Fruit fly (Drosophila melanogaster): ENCODE measurements around the gene Sgt.

Sgt gene

dm6 chr2L:17480943-17481580 is 9.7 kb downstream of the Sgt start, which contains the start of the genes fws and Lamtor3 (continued):
- TF ChIP-seq CG1832 (GFP tag; optimal IDR thresholded peaks at IDR 0.05) (no peak), oc (tag; optimal IDR thresholded peaks at IDR 0.05) (peak; percentile 99), MBD-R2 (GFP tag; IDR thresholded peaks at IDR 0.05) (peak; percentile 100), CG16779 (GFP tag; IDR thresholded peaks at IDR 0.05) (peak; percentile 98), slou (GFP tag; optimal IDR thresholded peaks at IDR 0.05) (peak; percentile 97), Fer2 (tag; optimal IDR thresholded peaks at IDR 0.05) (peak; percentile 96), Ada2b (GFP tag; IDR thresholded peaks at IDR 0.05) (peak; percentile 99), jigr1 (GFP tag; IDR thresholded peaks at IDR 0.05) (peak; percentile 96), CG32772 (GFP tag; IDR thresholded peaks at IDR 0.05) (peak; percentile 99), CG12744 (GFP tag; optimal IDR thresholded peaks at IDR 0.05) (peak; percentile 74), Eip74EF (GFP tag; optimal IDR thresholded peaks at IDR 0.05) (peak in 1 of 2 experiments; percentile 95), croc (GFP tag; conservative IDR thresholded peaks at IDR 0.05) (peak; percentile 97), nom (GFP tag; optimal IDR thresholded peaks at IDR 0.05) (peak; percentile 81), org-1 (GFP tag; optimal IDR thresholded peaks at IDR 0.05) (peak; percentile 95), CG34422 (GFP tag; IDR thresholded peaks at IDR 0.05) (peak; percentile 100), HmgD (GFP tag; optimal IDR thresholded peaks at IDR 0.05) (no peak), jing (GFP tag; optimal IDR thresholded peaks at IDR 0.05) (peak; percentile 96), CG2120 (GFP tag; optimal IDR thresholded peaks at IDR 0.05) (peak; percentile 98), CG3407 (GFP tag; optimal IDR thresholded peaks at IDR 0.05) (peak; percentile 97), tap (tag; optimal IDR thresholded peaks at IDR 0.05) (peak; percentile 97), eve (GFP tag; optimal IDR thresholded peaks at IDR 0.05) (no peak), CG13123 (GFP tag; optimal IDR thresholded peaks at IDR 0.05) (peak; percentile 88), CG6765 (GFP tag; optimal IDR thresholded peaks at IDR 0.05) (peak; percentile 91), Camta (GFP tag; optimal IDR thresholded peaks at IDR 0.05) (peak; percentile 71), CG16813 (GFP tag; IDR thresholded peaks at IDR 0.05; ENCODE audit: partially characterized antibody) (peak; percentile 52), ewg (GFP tag; optimal IDR thresholded peaks at IDR 0.05) (peak; percentile 97), CG16863 (GFP tag; optimal IDR thresholded peaks at IDR 0.05) (peak; percentile 80), ranshi (GFP tag; IDR thresholded peaks at IDR 0.05) (peak; percentile 99), CG6683 (GFP tag; optimal IDR thresholded peaks at IDR 0.05) (peak; percentile 94), CG18619 (GFP tag; optimal IDR thresholded peaks at IDR 0.05) (peak; percentile 97), CG2199 (GFP tag; IDR thresholded peaks at IDR 0.05) (peak; percentile 99), Hr51 (GFP tag; optimal IDR thresholded peaks at IDR 0.05) (peak; percentile 91 to 98), Hr78 (GFP tag; optimal IDR thresholded peaks at IDR 0.05) (no peak), CG6654 (GFP tag; optimal IDR thresholded peaks at IDR 0.05) (peak; percentile 91), z (GFP tag; IDR thresholded peaks at IDR 0.05) (peak; percentile 80), ab (GFP tag; optimal IDR thresholded peaks at IDR 0.05) (peak; percentile 81), Hr3 (GFP tag; optimal IDR thresholded peaks at IDR 0.05) (peak; percentile 99), CG31441 (GFP tag; IDR thresholded peaks at IDR 0.05) (peak; percentile 98), pan (optimal IDR thresholded peaks at IDR 0.05) (no peak), pan (GFP tag; optimal IDR thresholded peaks at IDR 0.05 in 1 of 2, IDR thresholded peaks at IDR 0.05 in 1 of 2) (peak in 1 of 2 experiments; percentile 100), mld (GFP tag; IDR thresholded peaks at IDR 0.05; ENCODE audit: partially characterized antibody) (peak; percentile 49; the same call in 1 of the 3 replicates), CG4404 (GFP tag; IDR thresholded peaks at IDR 0.05) (peak; percentile 99), ham (GFP tag; IDR thresholded peaks at IDR 0.05) (peak; percentile 96), CG12659 (GFP tag; optimal IDR thresholded peaks at IDR 0.05) (peak; percentile 99), CG1602 (GFP tag; optimal IDR thresholded peaks at IDR 0.05) (peak; percentile 97), dysf (GFP tag; IDR thresholded peaks at IDR 0.05) (peak; percentile 99), sug (tag; optimal IDR thresholded peaks at IDR 0.05) (peak; percentile 84), CG17912 (GFP tag; optimal IDR thresholded peaks at IDR 0.05) (peak; percentile 19), CG17359 (tag; optimal IDR thresholded peaks at IDR 0.05) (peak; percentile 99)
